Fruit fly (Drosophila melanogaster) whole organism, embryonic: ENCODE results near the gene CG13002.

ENCODE experiments used
- Deaf1 ChIP-seq: fragments of 200-800 bp; optimal IDR thresholded peaks from 3 replicates; lab custom pipeline; 2019; ENCODE audit warnings: missing biosample characterization, mild to moderate bottlenecking, missing genetic modification characterization, moderate library complexity
- zf30C ChIP-seq: fragments of 200-800 bp; sonication (Bioruptor generic); optimal IDR thresholded peaks from 3 replicates; lab custom pipeline; 2018; ENCODE audit warnings: missing biosample characterization, mild to moderate bottlenecking, missing genetic modification characterization

dm6 chrX:16900283-16900682, 10.7 kb downstream of the CG13002 start:
- TF ChIP-seq Deaf1 (tag; lab: Kevin White, UChicago) (no peak), zf30C (GFP tag; lab: Kevin White, UChicago) (no peak)
